Fruit fly (Drosophila melanogaster) whole organism, wandering third instar larva: ENCODE results near the gene Actn3.
A peak's percentile ranks its signal among the peaks of the same experiment; 100 is the strongest.

ENCODE experiments used
- Dif ChIP-seq: fragments of 200-275, 200-300 bp; sonication (Bioruptor generic); optimal IDR thresholded peaks from 2 replicates; lab custom pipeline; 2018; ENCODE audit warnings: missing biosample characterization, missing genetic modification characterization; ENCODE audit not compliant: partially characterized antibody
- Hnf4 ChIP-seq: fragments of 200-800 bp; sonication (Bioruptor generic); optimal IDR thresholded peaks from 2 replicates; lab custom pipeline; 2016; ENCODE audit warnings: missing biosample characterization, mild to moderate bottlenecking, missing genetic modification characterization
- Jra ChIP-seq: sonication (Bioruptor generic); optimal IDR thresholded peaks from 2 replicates; lab custom pipeline; 2016; ENCODE audit warnings: missing biosample characterization, missing genetic modification characterization
- Rel ChIP-seq, 2 experiments: fragments of 200-800 bp; sonication (Bioruptor generic) in 1 of 2; optimal IDR thresholded peaks; 2 replicates in 1 of 2; 3 replicates in 1 of 2; lab custom pipeline; 2016 to 2019; ENCODE audit warnings: mild to moderate bottlenecking in 2 of 2, missing biosample characterization in 2 of 2, missing genetic modification characterization in 2 of 2, moderate library complexity in 1 of 2
- dmrt93B ChIP-seq: fragments of 200-800 bp; sonication (Bioruptor generic); optimal IDR thresholded peaks from 2 replicates; lab custom pipeline; 2018; ENCODE audit warnings: missing biosample characterization, mild to moderate bottlenecking, missing genetic modification characterization
- dsf ChIP-seq: sonication (Bioruptor generic); optimal IDR thresholded peaks from 2 replicates; lab custom pipeline; 2016; ENCODE audit warnings: missing biosample characterization, missing genetic modification characterization, borderline replicate concordance
- ey ChIP-seq: fragments of 200-800 bp; sonication (Bioruptor generic); optimal IDR thresholded peaks from 2 replicates; lab custom pipeline; 2016; ENCODE audit warnings: missing biosample characterization, missing genetic modification characterization
- pan ChIP-seq: fragments of >200 bp; optimal IDR thresholded peaks from 2 replicates; lab custom pipeline; 2017
- rgr ChIP-seq: fragments of 200-800 bp; sonication (Bioruptor generic); optimal IDR thresholded peaks from 3 replicates; lab custom pipeline; 2016; ENCODE audit warnings: missing biosample characterization, mild to moderate bottlenecking, missing genetic modification characterization
- sv ChIP-seq: fragments of 200-800 bp; sonication (Bioruptor generic); optimal IDR thresholded peaks from 3 replicates; lab custom pipeline; 2016; ENCODE audit warnings: missing biosample characterization, missing genetic modification characterization

- TF ChIP-seq ey (no peak), Rel (GFP tag; optimal IDR thresholded peaks at IDR 0.05; lab: Kevin White, UChicago) (no peak), Rel (tag; optimal IDR thresholded peaks at IDR 0.05; lab: Kevin White, UChicago) (peak; percentile 84), Hnf4 (GFP tag; lab: Kevin White, UChicago) (no peak), Jra (peak; percentile 19), Dif (no peak), dsf (GFP tag; lab: Kevin White, UChicago) (no peak), sv (GFP tag; lab: Kevin White, UChicago) (no peak), pan (lab: Kevin White, UChicago) (no peak), rgr (GFP tag; lab: Kevin White, UChicago) (no peak), dmrt93B (GFP tag; lab: Kevin White, UChicago) (no peak)
Observed at dm6 chr3R:16982108-16982707, 4.6 kb upstream of the Actn3 start, which contains the start of gene AhcyL2.
